Worm (Caenorhabditis elegans) whole organism, L2 larva: ENCODE results near the gene srg-42.
A peak's percentile ranks its signal among the peaks of the same experiment; 100 is the strongest.
"Not testable (repeated sequence)": the region's sequence is repeated elsewhere in the genome, so short reads cannot be mapped to it uniquely, and the experiment has no call there.

ENCODE experiments used
- C34F6.9 ChIP-seq: fragments of 150-350 bp; optimal IDR thresholded peaks from 2 replicates; lab custom pipeline; 2014; ENCODE audit warnings: missing biosample characterization, missing genetic modification characterization
- F13H6.1 ChIP-seq: sonication (generic microtip); optimal IDR thresholded peaks from 2 replicates; lab custom pipeline; 2016; ENCODE audit warnings: missing genetic modification characterization, missing compliant biosample characterization
- R02D3.7 ChIP-seq: fragments of 150-350 bp; optimal IDR thresholded peaks from 2 replicates; lab custom pipeline; 2014; ENCODE audit warnings: missing biosample characterization, missing genetic modification characterization
- Y55F3AM.14 ChIP-seq: fragments of 200-800 bp; sonication (Bioruptor generic); optimal IDR thresholded peaks from 2 replicates; lab custom pipeline; 2018; ENCODE audit warnings: mild to moderate bottlenecking, missing genetic modification characterization, missing compliant biosample characterization
- ZK546.5 ChIP-seq: sonication (generic microtip); optimal IDR thresholded peaks from 2 replicates; lab custom pipeline; 2017; ENCODE audit warnings: missing biosample characterization, missing genetic modification characterization
- alr-1 ChIP-seq: fragments of 150-350 bp; optimal IDR thresholded peaks from 2 replicates; lab custom pipeline; 2014; ENCODE audit warnings: missing biosample characterization, missing genetic modification characterization
- aly-2 ChIP-seq: fragments of 150-350 bp; optimal IDR thresholded peaks from 2 replicates; lab custom pipeline; 2014; ENCODE audit warnings: missing biosample characterization, missing genetic modification characterization
- ama-1 ChIP-seq: fragments of 150-350 bp; optimal IDR thresholded peaks from 2 replicates; lab custom pipeline; 2018; ENCODE audit warnings: inconsistent platforms
- blmp-1 ChIP-seq: sonication (generic microtip); optimal IDR thresholded peaks from 2 replicates; lab custom pipeline; 2017; ENCODE audit warnings: missing genetic modification characterization, mild to moderate bottlenecking, missing compliant biosample characterization, antibody characterized with exemption, moderate library complexity; ENCODE audit not compliant: insufficient read depth
- ceh-82 ChIP-seq: fragments of 150-350 bp; optimal IDR thresholded peaks from 2 replicates; lab custom pipeline; 2014; ENCODE audit warnings: missing biosample characterization, missing genetic modification characterization
- crh-2 ChIP-seq: sonication (generic microtip); optimal IDR thresholded peaks from 2 replicates; lab custom pipeline; 2017; ENCODE audit warnings: missing biosample characterization, missing genetic modification characterization
- dmd-4 ChIP-seq: sonication (generic microtip); optimal IDR thresholded peaks from 2 replicates; lab custom pipeline; 2017; ENCODE audit warnings: missing biosample characterization, missing genetic modification characterization
- egl-27 ChIP-seq: sonication (generic microtip); optimal IDR thresholded peaks from 3 replicates; lab custom pipeline; 2017; ENCODE audit warnings: missing biosample characterization, missing genetic modification reagents, missing genetic modification characterization
- elt-1 ChIP-seq: fragments of 150-350 bp; optimal IDR thresholded peaks from 2 replicates; lab custom pipeline; 2014; ENCODE audit warnings: missing biosample characterization, missing genetic modification characterization
- fos-1 ChIP-seq: fragments of 150-350 bp; optimal IDR thresholded peaks from 2 replicates; lab custom pipeline; 2014; ENCODE audit warnings: missing biosample characterization, missing genetic modification characterization
- gmeb-1 ChIP-seq: fragments of 150-350 bp; optimal IDR thresholded peaks from 2 replicates; lab custom pipeline; 2014; ENCODE audit warnings: missing biosample characterization, missing genetic modification characterization
- lin-11 ChIP-seq: fragments of 150-350 bp; sonication (generic microtip); optimal IDR thresholded peaks from 2 replicates; lab custom pipeline; 2014; ENCODE audit warnings: missing biosample characterization, missing genetic modification characterization, inconsistent platforms, mixed read lengths
- lin-13 ChIP-seq: fragments of 150-350 bp; optimal IDR thresholded peaks from 2 replicates; lab custom pipeline; 2014; ENCODE audit warnings: missing biosample characterization, missing genetic modification reagents, missing genetic modification characterization
- lin-39 ChIP-seq: fragments of 150-350 bp; optimal IDR thresholded peaks from 2 replicates; lab custom pipeline; 2014; ENCODE audit warnings: missing biosample characterization, missing genetic modification reagents, missing genetic modification characterization
- lsy-2 ChIP-seq, 2 experiments: fragments of 150-350 bp in 1 of 2; sonication (generic microtip) in 1 of 2; optimal IDR thresholded peaks; 2 replicates each; lab custom pipeline; 2014 to 2017; ENCODE audit warnings: missing biosample characterization in 2 of 2, missing genetic modification characterization in 2 of 2
- mab-5 ChIP-seq: fragments of 150-350 bp; optimal IDR thresholded peaks from 2 replicates; lab custom pipeline; 2014; ENCODE audit warnings: missing biosample characterization, missing genetic modification characterization
- mdl-1 ChIP-seq, 2 experiments: fragments of 150-350 bp in 1 of 2; sonication (generic microtip) in 1 of 2; optimal IDR thresholded peaks; 2 replicates each; lab custom pipeline; 2017; ENCODE audit warnings: missing biosample characterization in 2 of 2, missing genetic modification characterization in 2 of 2
- nhr-10 ChIP-seq: sonication (generic microtip); optimal IDR thresholded peaks from 2 replicates; lab custom pipeline; 2017; ENCODE audit warnings: missing biosample characterization, missing genetic modification characterization
- nhr-11 ChIP-seq: fragments of 150-350 bp; optimal IDR thresholded peaks from 2 replicates; lab custom pipeline; 2014; ENCODE audit warnings: missing biosample characterization, missing genetic modification characterization
- nhr-12 ChIP-seq: fragments of 150-350 bp; optimal IDR thresholded peaks from 2 replicates; lab custom pipeline; 2014; ENCODE audit warnings: missing biosample characterization, missing genetic modification characterization
- nhr-129 ChIP-seq: fragments of 150-350 bp; optimal IDR thresholded peaks from 2 replicates; lab custom pipeline; 2014; ENCODE audit warnings: missing biosample characterization, missing genetic modification characterization
- nhr-21 ChIP-seq: fragments of 150-350 bp; optimal IDR thresholded peaks from 2 replicates; lab custom pipeline; 2014; ENCODE audit warnings: missing biosample characterization, missing genetic modification characterization
- nhr-23 ChIP-seq: fragments of 150-350 bp; optimal IDR thresholded peaks from 2 replicates; lab custom pipeline; 2014; ENCODE audit warnings: missing biosample characterization, missing genetic modification reagents, missing genetic modification characterization
- nhr-25 ChIP-seq: fragments of 150-350 bp; sonication (generic microtip); optimal IDR thresholded peaks from 3 replicates; lab custom pipeline; 2014; ENCODE audit warnings: missing biosample characterization, missing genetic modification characterization
- nhr-6 ChIP-seq: fragments of 150-350 bp; optimal IDR thresholded peaks from 2 replicates; lab custom pipeline; 2014; ENCODE audit warnings: missing biosample characterization, missing genetic modification characterization
- nhr-77 ChIP-seq: fragments of 150-350 bp; optimal IDR thresholded peaks from 2 replicates; lab custom pipeline; 2014; ENCODE audit warnings: missing biosample characterization, missing genetic modification characterization
- sem-4 ChIP-seq: fragments of 150-350 bp; optimal IDR thresholded peaks from 2 replicates; lab custom pipeline; 2014; ENCODE audit warnings: missing biosample characterization, missing genetic modification reagents, missing genetic modification characterization
- skn-1 ChIP-seq: sonication (generic microtip); optimal IDR thresholded peaks from 2 replicates; lab custom pipeline; 2017; ENCODE audit warnings: missing biosample characterization, missing genetic modification characterization
- sma-3 ChIP-seq: sonication (generic microtip); optimal IDR thresholded peaks from 2 replicates; lab custom pipeline; 2016; ENCODE audit warnings: missing genetic modification reagents, missing genetic modification characterization, missing compliant biosample characterization
- sma-9 ChIP-seq, 2 experiments: fragments of 150-350 bp in 1 of 2; sonication (generic microtip) in 1 of 2; optimal IDR thresholded peaks; 2 replicates each; lab custom pipeline; 2014 to 2016; ENCODE audit warnings: missing genetic modification characterization in 2 of 2, mild to moderate bottlenecking in 1 of 2, missing biosample characterization in 1 of 2, missing compliant biosample characterization in 1 of 2, missing genetic modification reagents in 1 of 2, moderate library complexity in 1 of 2
- snpc-4 ChIP-seq: fragments of 150-350 bp; optimal IDR thresholded peaks from 2 replicates; lab custom pipeline; 2014; ENCODE audit warnings: missing biosample characterization, missing genetic modification characterization
- unc-55 ChIP-seq: fragments of 150-350 bp; sonication (generic microtip); optimal IDR thresholded peaks from 3 replicates; lab custom pipeline; 2014; ENCODE audit warnings: missing biosample characterization, missing genetic modification reagents, missing genetic modification characterization
- unc-62 ChIP-seq: fragments of 150-350 bp; optimal IDR thresholded peaks from 2 replicates; lab custom pipeline; 2014; ENCODE audit warnings: missing biosample characterization, missing genetic modification reagents, missing genetic modification characterization

Gene srg-42

DNA sequence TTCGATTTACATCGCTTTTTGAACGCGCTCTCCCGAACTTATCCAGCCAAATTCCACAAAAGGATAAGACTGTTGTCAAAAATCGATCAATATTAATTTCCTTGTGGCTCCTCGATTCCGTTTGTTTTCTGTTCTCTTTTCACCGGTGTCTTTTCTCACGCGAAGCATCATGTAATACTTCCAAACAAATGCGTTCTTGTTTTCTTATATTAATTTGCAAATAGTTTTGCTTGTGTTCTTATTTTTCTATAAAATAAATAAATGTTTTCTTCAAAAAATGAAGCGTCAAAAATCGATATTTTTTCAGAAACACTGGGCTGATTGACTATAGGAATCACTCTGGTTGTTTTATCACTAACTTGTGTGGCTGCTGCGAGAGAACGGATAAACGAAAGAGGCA lies 44.2 kb downstream of the srg-42 start, which contains the start of gene math-33:
math-33 (plus strand) TSS at position 301 of the 400 bp plus-strand sequence.
- no peak for TF ChIP-seq lin-13 (GFP tag; lab: Kevin White, UChicago)
- TF ChIP-seq unc-55 = no peak
- no peak for TF ChIP-seq sem-4 (tag; lab: Kevin White, UChicago)
- no peak for TF ChIP-seq nhr-12 (tag; lab: Kevin White, UChicago)
- TF ChIP-seq ceh-82 (tag; lab: Kevin White, UChicago) = no peak
- TF ChIP-seq alr-1 (tag; lab: Kevin White, UChicago) = no peak
- TF ChIP-seq lin-39 = no peak
- no peak for TF ChIP-seq crh-2 (tag; lab: Kevin White, UChicago)
- TF ChIP-seq nhr-23 = no peak
- no peak for TF ChIP-seq R02D3.7 (tag; lab: Kevin White, UChicago)
- TF ChIP-seq ama-1 (lab: Kevin White, UChicago) = no peak
- no peak for TF ChIP-seq F13H6.1 (tag; lab: Kevin White, UChicago)
- TF ChIP-seq nhr-77 (tag; lab: Kevin White, UChicago) = no peak
- no peak for TF ChIP-seq ZK546.5
- TF ChIP-seq nhr-6 (tag; lab: Kevin White, UChicago) = no peak
- no peak for TF ChIP-seq mdl-1 (tag; optimal IDR thresholded peaks at IDR 0.05; lab: Kevin White, UChicago)

DNA sequence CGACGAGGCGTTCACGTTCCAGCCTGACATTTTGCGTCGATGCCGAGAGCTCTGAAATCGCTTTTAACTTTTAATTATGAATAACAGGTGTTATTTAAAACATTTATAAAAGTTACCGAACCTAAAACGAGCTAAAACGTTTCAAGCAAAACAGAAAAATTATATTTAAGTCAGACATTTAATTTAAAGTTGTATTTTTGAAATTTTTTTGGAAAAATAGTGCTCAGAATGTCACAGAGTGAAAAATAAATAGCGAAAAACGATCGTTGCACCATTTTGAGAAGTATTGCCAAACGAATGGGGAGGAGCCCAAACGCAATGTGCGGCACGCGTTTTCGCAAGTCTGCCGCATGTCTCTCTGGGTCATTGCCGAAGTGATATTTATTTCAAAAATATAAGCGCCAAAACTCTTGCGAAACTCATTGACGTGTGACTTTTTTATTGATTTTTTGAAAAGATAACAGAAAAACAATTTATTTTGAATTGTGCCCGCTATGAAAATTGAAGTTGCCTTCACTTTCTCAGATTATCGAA lies 44.7 kb downstream of the srg-42 start, which contains the start of gene erfa-3:
erfa-3 (minus strand) TSS at position 51 of the 534 bp plus-strand sequence.
- TF ChIP-seq nhr-10 (no peak), R02D3.7 (tag; lab: Kevin White, UChicago) (no peak), skn-1 (tag; lab: Kevin White, UChicago) (no peak), nhr-6 (tag; lab: Kevin White, UChicago) (no peak), egl-27 (tag; lab: Kevin White, UChicago) (peak; percentile 33), mab-5 (tag; lab: Kevin White, UChicago) (peak; percentile 56), sma-9 (GFP tag; optimal IDR thresholded peaks at IDR 0.05; lab: Kevin White, UChicago) (peak; percentile 48), sma-9 (tag; optimal IDR thresholded peaks at IDR 0.05; lab: Kevin White, UChicago) (no peak), gmeb-1 (tag; lab: Kevin White, UChicago) (peak; percentile 71), lin-11 (tag; lab: Kevin White, UChicago) (peak; percentile 63), sem-4 (tag; lab: Kevin White, UChicago) (peak; percentile 30), lin-13 (GFP tag; lab: Kevin White, UChicago) (peak; percentile 43), nhr-25 (peak; percentile 66), dmd-4 (tag; lab: Kevin White, UChicago) (no peak), lsy-2 (tag; optimal IDR thresholded peaks at IDR 0.05; lab: Kevin White, UChicago) (peak in 1 of 2 experiments; percentile 63), crh-2 (tag; lab: Kevin White, UChicago) (peak; percentile 46), F13H6.1 (tag; lab: Kevin White, UChicago) (peak; percentile 77), unc-62 (GFP tag; lab: Kevin White, UChicago) (no peak), sma-3 (GFP tag; lab: Kevin White, UChicago) (peak; percentile 69), nhr-23 (no peak), unc-55 (peak; percentile 73), nhr-129 (tag; lab: Kevin White, UChicago) (peak; percentile 71), blmp-1 (no peak), nhr-11 (no peak), alr-1 (tag; lab: Kevin White, UChicago) (no peak), Y55F3AM.14 (GFP tag; lab: Kevin White, UChicago) (no peak), snpc-4 (tag; lab: Kevin White, UChicago) (no peak), fos-1 (tag; lab: Kevin White, UChicago) (peak; percentile 7), C34F6.9 (tag; lab: Kevin White, UChicago) (peak; percentile 65), elt-1 (tag; lab: Kevin White, UChicago) (no peak), nhr-21 (tag; lab: Kevin White, UChicago) (peak; percentile 6)
- TF ChIP-seq, all 48 proteins: peak for 17

DNA sequence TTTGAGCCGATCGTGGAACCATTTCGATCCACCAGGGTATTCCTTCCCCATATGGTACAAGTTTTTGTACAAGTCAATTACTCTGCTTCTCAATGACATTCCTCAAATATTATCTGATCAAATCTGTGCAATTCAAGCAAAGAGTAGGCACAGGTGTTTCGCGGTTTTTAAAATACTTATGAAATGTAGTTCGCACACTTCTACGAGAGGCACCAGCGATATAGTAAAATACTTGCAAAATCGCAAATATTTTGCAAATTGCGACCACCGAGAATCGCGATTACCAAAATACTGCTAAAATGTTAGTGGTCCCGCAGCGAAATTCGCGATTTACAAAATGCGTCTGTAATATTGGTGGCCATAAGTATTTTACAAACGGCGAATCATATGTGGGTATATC lies 48.2 kb downstream of the srg-42 start, which contains the start of gene Y42A5A.5:
Y42A5A.5 (minus strand) TSS at position 101 of the 400 bp plus-strand sequence.
- TF ChIP-seq nhr-25; aly-2; skn-1 (tag; lab: Kevin White, UChicago): not testable (repeated sequence)
